Fruit fly (Drosophila melanogaster): ENCODE measurements around the gene Gp93.
A peak's percentile ranks its signal among the peaks of the same experiment; 100 is the strongest.

Gene Gp93

dm6 chr3R:27947682-27948245 is 747 bp upstream of the Gp93 start, which contains the start of gene mfrn (continued):
- TF ChIP-seq zfh1 (GFP tag; IDR thresholded peaks at IDR 0.05): 0 out of 3 replicates have a peak, but pooled peaks have one; percentile 14
- TF ChIP-seq Max (GFP tag; optimal IDR thresholded peaks at IDR 0.05): no peak
- no peak for TF ChIP-seq aop (GFP tag; IDR thresholded peaks at IDR 0.05)
- peak; percentile 49 for TF ChIP-seq CG1603 (tag; optimal IDR thresholded peaks at IDR 0.05)
- TF ChIP-seq Mrtf (GFP tag; IDR thresholded peaks at IDR 0.05): no peak
- peak; percentile 47 for TF ChIP-seq MBD-R2 (GFP tag; IDR thresholded peaks at IDR 0.05)
- TF ChIP-seq gfzf (GFP tag; optimal IDR thresholded peaks at IDR 0.05): peak; percentile 84
- TF ChIP-seq CG9932 (GFP tag; IDR thresholded peaks at IDR 0.05): no peak
- no peak for TF ChIP-seq CG32772 (GFP tag; IDR thresholded peaks at IDR 0.05)
- TF ChIP-seq CG6654 (GFP tag; optimal IDR thresholded peaks at IDR 0.05): no peak
- no peak for TF ChIP-seq CG14710 (tag; optimal IDR thresholded peaks at IDR 0.05)
- peak; percentile 22 for TF ChIP-seq Jarid2 (GFP tag; optimal IDR thresholded peaks at IDR 0.05)
- TF ChIP-seq Bdp1 (GFP tag; optimal IDR thresholded peaks at IDR 0.05): no peak
- TF ChIP-seq Deaf1 (tag; optimal IDR thresholded peaks at IDR 0.05): peak; percentile 49
- no peak for TF ChIP-seq Sry-δ (GFP tag; optimal IDR thresholded peaks at IDR 0.05)
- TF ChIP-seq tgo (GFP tag; IDR thresholded peaks at IDR 0.05): no peak
- TF ChIP-seq Atf6 (GFP tag; IDR thresholded peaks at IDR 0.05): no peak
- TF ChIP-seq pan (optimal IDR thresholded peaks at IDR 0.05): no peak
- TF ChIP-seq pan (GFP tag; optimal IDR thresholded peaks at IDR 0.05 in 1 of 2, IDR thresholded peaks at IDR 0.05 in 1 of 2): no peak
- no peak for TF ChIP-seq Hr78 (GFP tag; optimal IDR thresholded peaks at IDR 0.05)
- no peak for TF ChIP-seq CrebB (tag; optimal IDR thresholded peaks at IDR 0.05)
- TF ChIP-seq inv (GFP tag; IDR thresholded peaks at IDR 0.05; ENCODE audit: partially characterized antibody): peak; percentile 19; the same call in 1 of the 2 replicates
- TF ChIP-seq da (GFP tag; optimal IDR thresholded peaks at IDR 0.05): no peak
- no peak for TF ChIP-seq Blimp-1 (GFP tag; optimal IDR thresholded peaks at IDR 0.05)
- TF ChIP-seq knrl (GFP tag; IDR thresholded peaks at IDR 0.05; ENCODE audit: partially characterized antibody): no peak
- TF ChIP-seq CG1024 (GFP tag; IDR thresholded peaks at IDR 0.05): no peak
- TF ChIP-seq Bgb (GFP tag; IDR thresholded peaks at IDR 0.05; ENCODE audit: partially characterized antibody): peak; percentile 39; the same call in 1 of the 2 replicates
- TF ChIP-seq zf30C (GFP tag; optimal IDR thresholded peaks at IDR 0.05): no peak
- no peak for TF ChIP-seq Lpt (GFP tag; optimal IDR thresholded peaks at IDR 0.05)
- TF ChIP-seq CG13775 (GFP tag; optimal IDR thresholded peaks at IDR 0.05): no peak
- TF ChIP-seq Hsf (GFP tag; optimal IDR thresholded peaks at IDR 0.05): no peak
- no peak for TF ChIP-seq gcm2 (GFP tag; optimal IDR thresholded peaks at IDR 0.05)
- TF ChIP-seq CG2875 (GFP tag; optimal IDR thresholded peaks at IDR 0.05): no peak
- no peak for TF ChIP-seq bab2 (GFP tag; optimal IDR thresholded peaks at IDR 0.05)
- TF ChIP-seq chn (GFP tag; optimal IDR thresholded peaks at IDR 0.05): peak; percentile 10
- TF ChIP-seq CG3838 (GFP tag; optimal IDR thresholded peaks at IDR 0.05): no peak
- no peak for TF ChIP-seq CG12391 (tag; optimal IDR thresholded peaks at IDR 0.05)
- TF ChIP-seq CG15073 (GFP tag; optimal IDR thresholded peaks at IDR 0.05): no peak
- no peak for TF ChIP-seq bcd (GFP tag; optimal IDR thresholded peaks at IDR 0.05)
- TF ChIP-seq fru (optimal IDR thresholded peaks at IDR 0.05): no peak
- no peak for TF ChIP-seq Xbp1 (GFP tag; optimal IDR thresholded peaks at IDR 0.05)
- no peak for TF ChIP-seq tio (GFP tag; optimal IDR thresholded peaks at IDR 0.05)
- TF ChIP-seq odd (GFP tag; optimal IDR thresholded peaks at IDR 0.05): no peak
- TF ChIP-seq cwo (GFP tag; optimal IDR thresholded peaks at IDR 0.05): no peak
- TF ChIP-seq MESR4 (GFP tag; optimal IDR thresholded peaks at IDR 0.05): peak; percentile 74
- TF ChIP-seq CG11085 (GFP tag; IDR thresholded peaks at IDR 0.05): no peak
- no peak for TF ChIP-seq ro (GFP tag; IDR thresholded peaks at IDR 0.05)
- TF ChIP-seq CG2678 (tag; optimal IDR thresholded peaks at IDR 0.05): no peak
- TF ChIP-seq CG2889 (GFP tag; IDR thresholded peaks at IDR 0.05): no peak
- no peak for TF ChIP-seq pho (GFP tag; optimal IDR thresholded peaks at IDR 0.05)
- TF ChIP-seq CG10654 (GFP tag; optimal IDR thresholded peaks at IDR 0.05): no peak

Measured in whole organism, embryonic.